Worm (Caenorhabditis elegans) whole organism, early embryonic: ENCODE measurements around the gene W01G7.4.
"Not testable (repeated sequence)": the region's sequence is repeated elsewhere in the genome, so short reads cannot be mapped to it uniquely, and the experiment has no call there.

Experiments used
- B0310.2 ChIP-seq: sonication (generic microtip); optimal IDR thresholded peaks from 2 replicates; lab custom pipeline; 2016; ENCODE audit warnings: mild to moderate bottlenecking, missing genetic modification characterization, missing compliant biosample characterization
- F13C5.2 ChIP-seq: sonication (generic microtip); optimal IDR thresholded peaks from 2 replicates; lab custom pipeline; 2017; ENCODE audit warnings: mild to moderate bottlenecking, missing genetic modification characterization, inconsistent platforms, missing compliant biosample characterization
- aly-1 ChIP-seq: sonication (generic microtip); optimal IDR thresholded peaks from 2 replicates; lab custom pipeline; 2016; ENCODE audit warnings: missing genetic modification characterization, missing compliant biosample characterization
- ama-1 ChIP-seq: fragments of 150-350 bp; optimal IDR thresholded peaks from 2 replicates; lab custom pipeline; 2014
- ceh-13 ChIP-seq: fragments of 200-800 bp; sonication (Bioruptor generic); optimal IDR thresholded peaks from 2 replicates; lab custom pipeline; 2018; ENCODE audit warnings: mild to moderate bottlenecking, missing genetic modification characterization, missing compliant biosample characterization
- ceh-36 ChIP-seq: sonication (generic microtip); optimal IDR thresholded peaks from 2 replicates; lab custom pipeline; 2016; ENCODE audit warnings: missing genetic modification characterization, inconsistent platforms, missing compliant biosample characterization
- ets-7 ChIP-seq: sonication (generic microtip); optimal IDR thresholded peaks from 2 replicates; lab custom pipeline; 2016; ENCODE audit warnings: missing genotype, missing genetic modification characterization, missing compliant biosample characterization
- flt-1 ChIP-seq: fragments of 200-800 bp; sonication (Bioruptor generic); IDR thresholded peaks from 2 replicates; pipeline ENCODE4 v1.3.6; 2022; ENCODE audit warnings: missing genetic modification characterization, missing compliant biosample characterization
- hmbx-1 ChIP-seq: sonication (generic microtip); optimal IDR thresholded peaks from 2 replicates; lab custom pipeline; 2016; ENCODE audit warnings: mild to moderate bottlenecking, missing genetic modification characterization, missing compliant biosample characterization
- hmg-4 ChIP-seq: fragments of 200-800 bp; sonication (Bioruptor generic); optimal IDR thresholded peaks from 2 replicates; lab custom pipeline; 2018; ENCODE audit warnings: mild to moderate bottlenecking, missing genetic modification characterization, missing compliant biosample characterization
- hnd-1 ChIP-seq: sonication (generic microtip); optimal IDR thresholded peaks from 2 replicates; lab custom pipeline; 2016; ENCODE audit warnings: missing genetic modification characterization, missing compliant biosample characterization
- pes-1 ChIP-seq: fragments of 200-800 bp; sonication (Bioruptor generic); IDR thresholded peaks from 2 replicates; pipeline ENCODE4 v1.3.6; 2022; ENCODE audit warnings: missing genetic modification reagents, missing genetic modification characterization, missing compliant biosample characterization
- scrt-1 ChIP-seq: fragments of 200-800 bp; sonication (Bioruptor generic); IDR thresholded peaks from 2 replicates; pipeline ENCODE4 v1.3.6; 2022; ENCODE audit warnings: missing genetic modification characterization, missing compliant biosample characterization
- sea-1 ChIP-seq: fragments of 200-800 bp; sonication (Bioruptor generic); conservative IDR thresholded peaks from 2 replicates; pipeline ENCODE4 v1.3.6; 2022; ENCODE audit warnings: missing genetic modification characterization, missing compliant biosample characterization
- tbx-11 ChIP-seq: fragments of 200-800 bp; sonication (Bioruptor generic); IDR thresholded peaks from 2 replicates; pipeline ENCODE4 v1.3.6; 2022; ENCODE audit warnings: missing genetic modification characterization, missing compliant biosample characterization
- tbx-37 ChIP-seq: fragments of 200-800 bp; sonication (Bioruptor generic); conservative IDR thresholded peaks from 2 replicates; pipeline ENCODE4 v1.3.6; 2022; ENCODE audit warnings: missing genetic modification reagents, missing genetic modification characterization, missing compliant biosample characterization
- tra-4 ChIP-seq: sonication (generic microtip); optimal IDR thresholded peaks from 2 replicates; lab custom pipeline; 2017; ENCODE audit warnings: missing genetic modification characterization, missing compliant biosample characterization

W01G7.4 gene

ce11 chrII:14060439-14060838, at the start of gene W01G7.4:
W01G7.4 (plus strand) TSS chrII:14060739.
- no peak for TF ChIP-seq B0310.2 (tag; lab: Kevin White, UChicago)
- TF ChIP-seq ceh-13 (GFP tag; lab: Kevin White, UChicago), result no peak
- no peak for TF ChIP-seq hmg-4 (GFP tag; lab: Kevin White, UChicago)
- TF ChIP-seq ama-1 (lab: Kevin White, UChicago), result no peak
- no peak for TF ChIP-seq sea-1 (GFP tag; lab: Robert Waterston, UW)
- no peak for TF ChIP-seq F13C5.2 (tag; lab: Kevin White, UChicago)
- TF ChIP-seq hmbx-1 (tag; lab: Kevin White, UChicago), result no peak
- no peak for TF ChIP-seq tbx-11 (GFP tag; lab: Robert Waterston, UW)

ce11 chrII:14014637-14015036, 45.9 kb upstream of the W01G7.4 start:
- no peak for TF ChIP-seq ceh-36 (tag; lab: Kevin White, UChicago)
- no peak for TF ChIP-seq aly-1
- TF ChIP-seq flt-1 (GFP tag; lab: Robert Waterston, UW), result no peak
- no peak for TF ChIP-seq hmbx-1 (tag; lab: Kevin White, UChicago)
- no peak for TF ChIP-seq ets-7 (tag; lab: Kevin White, UChicago)
- no peak for TF ChIP-seq B0310.2 (tag; lab: Kevin White, UChicago)
- TF ChIP-seq tbx-37 (GFP tag; lab: Robert Waterston, UW), result no peak
- TF ChIP-seq hnd-1, result no peak
- no peak for TF ChIP-seq scrt-1 (GFP tag; lab: Robert Waterston, UW)
- TF ChIP-seq ama-1 (lab: Kevin White, UChicago), result no peak
- no peak for TF ChIP-seq pes-1 (GFP tag; lab: Robert Waterston, UW)
- TF ChIP-seq tra-4 (tag; lab: Kevin White, UChicago), result no peak
- TF ChIP-seq ceh-13 (GFP tag; lab: Kevin White, UChicago), result no peak
- TF ChIP-seq tbx-11 (GFP tag; lab: Robert Waterston, UW), result no peak
- TF ChIP-seq hmg-4 (GFP tag; lab: Kevin White, UChicago), result no peak
- no peak for TF ChIP-seq F13C5.2 (tag; lab: Kevin White, UChicago)

ce11 chrII:14016865-14017264, 43.7 kb upstream of the W01G7.4 start, which contains the start of gene cyp-37A1:
cyp-37A1 (minus strand) TSS chrII:14016965.
- TF ChIP-seq pes-1 (GFP tag; lab: Robert Waterston, UW), result no peak
- TF ChIP-seq tra-4 (tag; lab: Kevin White, UChicago), result no peak
- TF ChIP-seq ceh-13 (GFP tag; lab: Kevin White, UChicago), result no peak
- TF ChIP-seq F13C5.2 (tag; lab: Kevin White, UChicago), result no peak
- no peak for TF ChIP-seq tbx-11 (GFP tag; lab: Robert Waterston, UW)
- TF ChIP-seq flt-1 (GFP tag; lab: Robert Waterston, UW), result no peak
- TF ChIP-seq ceh-36 (tag; lab: Kevin White, UChicago), result no peak
- TF ChIP-seq hnd-1, result no peak
- no peak for TF ChIP-seq hmbx-1 (tag; lab: Kevin White, UChicago)

- TF ChIP-seq ama-1 (lab: Kevin White, UChicago) (peak; percentile 78), sea-1 (GFP tag; lab: Robert Waterston, UW) (no peak), hmg-4 (GFP tag; lab: Kevin White, UChicago) (peak; percentile 68), F13C5.2 (tag; lab: Kevin White, UChicago) (peak; percentile 24)
Observed at ce11 chrII:14018192-14018591, 42.3 kb upstream of the W01G7.4 start.

- TF ChIP-seq tra-4 (tag; lab: Kevin White, UChicago), result no peak
- no peak for TF ChIP-seq sea-1 (GFP tag; lab: Robert Waterston, UW)
- TF ChIP-seq hnd-1, result no peak
- no peak for TF ChIP-seq hmbx-1 (tag; lab: Kevin White, UChicago)
- TF ChIP-seq ets-7 (tag; lab: Kevin White, UChicago), result no peak
- no peak for TF ChIP-seq ceh-13 (GFP tag; lab: Kevin White, UChicago)
- no peak for TF ChIP-seq ama-1 (lab: Kevin White, UChicago)
- no peak for TF ChIP-seq hmg-4 (GFP tag; lab: Kevin White, UChicago)
Observed at ce11 chrII:14018887-14019286, 41.7 kb upstream of the W01G7.4 start.

ce11 chrII:14019625-14020024, 40.9 kb upstream of the W01G7.4 start:
- TF ChIP-seq tbx-11 (GFP tag; lab: Robert Waterston, UW) (peak; percentile 63; the same call in 1 of the 2 replicates), sea-1 (GFP tag; lab: Robert Waterston, UW) (0 out of 2 replicates have a peak, but pooled peaks have one; percentile 51), tbx-37 (GFP tag; lab: Robert Waterston, UW) (peak; percentile 37), scrt-1 (GFP tag; lab: Robert Waterston, UW) (0 out of 2 replicates have a peak, but pooled peaks have one; percentile 43), hmg-4 (GFP tag; lab: Kevin White, UChicago) (peak; percentile 36), pes-1 (GFP tag; lab: Robert Waterston, UW) (peak; percentile 68; the same call in 1 of the 2 replicates)

DNA sequence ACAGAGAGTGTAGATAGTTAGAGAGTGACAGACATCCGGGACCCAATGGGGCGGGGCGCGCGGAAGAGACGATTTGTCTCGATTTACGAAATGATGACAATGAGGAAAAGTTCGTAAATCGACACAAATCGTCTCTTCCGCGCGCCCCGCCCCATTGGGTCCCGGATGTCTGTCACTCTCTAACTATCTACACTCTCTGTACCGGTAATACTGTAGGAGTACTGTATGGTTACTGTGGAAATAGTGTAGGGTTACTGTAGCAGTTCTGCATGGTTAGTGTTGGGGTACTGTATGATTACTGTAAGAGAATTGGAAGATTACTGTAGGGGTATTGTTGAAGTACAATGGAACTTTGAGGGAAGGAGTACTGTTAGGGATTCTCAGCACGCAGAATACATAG, 39.3 kb upstream of the W01G7.4 start, which contains the start of gene F01D5.10:
F01D5.10 (minus strand) TSS at position 101 of the 400 bp plus-strand sequence.
- not testable (repeated sequence) for TF ChIP-seq ama-1 (lab: Kevin White, UChicago); aly-1; tra-4 (tag; lab: Kevin White, UChicago)

- TF ChIP-seq ama-1 (lab: Kevin White, UChicago), result no peak
- TF ChIP-seq tra-4 (tag; lab: Kevin White, UChicago), result no peak
- no peak for TF ChIP-seq F13C5.2 (tag; lab: Kevin White, UChicago)
- no peak for TF ChIP-seq tbx-37 (GFP tag; lab: Robert Waterston, UW)
- TF ChIP-seq pes-1 (GFP tag; lab: Robert Waterston, UW), result no peak
- no peak for TF ChIP-seq ceh-13 (GFP tag; lab: Kevin White, UChicago)
- TF ChIP-seq ets-7 (tag; lab: Kevin White, UChicago), result no peak
- TF ChIP-seq flt-1 (GFP tag; lab: Robert Waterston, UW), result no peak
- no peak for TF ChIP-seq tbx-11 (GFP tag; lab: Robert Waterston, UW)
- no peak for TF ChIP-seq B0310.2 (tag; lab: Kevin White, UChicago)
- no peak for TF ChIP-seq sea-1 (GFP tag; lab: Robert Waterston, UW)
- no peak for TF ChIP-seq ceh-36 (tag; lab: Kevin White, UChicago)
- TF ChIP-seq hmg-4 (GFP tag; lab: Kevin White, UChicago), result no peak
- TF ChIP-seq hmbx-1 (tag; lab: Kevin White, UChicago), result no peak
- TF ChIP-seq aly-1, result no peak
- TF ChIP-seq scrt-1 (GFP tag; lab: Robert Waterston, UW), result no peak
- no peak for TF ChIP-seq hnd-1
Observed at ce11 chrII:14032705-14033104, 27.8 kb upstream of the W01G7.4 start.
